Worm (Caenorhabditis elegans) whole organism, early embryonic: ENCODE data around the gene K08D8.12.

Experiments
- B0310.2 ChIP-seq: sonication (generic microtip); optimal IDR thresholded peaks from 2 replicates; lab custom pipeline; 2016; ENCODE audit warnings: mild to moderate bottlenecking, missing genetic modification characterization, missing compliant biosample characterization
- F13C5.2 ChIP-seq: sonication (generic microtip); optimal IDR thresholded peaks from 2 replicates; lab custom pipeline; 2017; ENCODE audit warnings: mild to moderate bottlenecking, missing genetic modification characterization, inconsistent platforms, missing compliant biosample characterization
- aly-1 ChIP-seq: sonication (generic microtip); optimal IDR thresholded peaks from 2 replicates; lab custom pipeline; 2016; ENCODE audit warnings: missing genetic modification characterization, missing compliant biosample characterization
- ama-1 ChIP-seq: fragments of 150-350 bp; optimal IDR thresholded peaks from 2 replicates; lab custom pipeline; 2014
- ceh-13 ChIP-seq: fragments of 200-800 bp; sonication (Bioruptor generic); optimal IDR thresholded peaks from 2 replicates; lab custom pipeline; 2018; ENCODE audit warnings: mild to moderate bottlenecking, missing genetic modification characterization, missing compliant biosample characterization
- ceh-36 ChIP-seq: sonication (generic microtip); optimal IDR thresholded peaks from 2 replicates; lab custom pipeline; 2016; ENCODE audit warnings: missing genetic modification characterization, inconsistent platforms, missing compliant biosample characterization
- ets-7 ChIP-seq: sonication (generic microtip); optimal IDR thresholded peaks from 2 replicates; lab custom pipeline; 2016; ENCODE audit warnings: missing genotype, missing genetic modification characterization, missing compliant biosample characterization
- flt-1 ChIP-seq: fragments of 200-800 bp; sonication (Bioruptor generic); IDR thresholded peaks from 2 replicates; pipeline ENCODE4 v1.3.6; 2022; ENCODE audit warnings: missing genetic modification characterization, missing compliant biosample characterization
- hmbx-1 ChIP-seq: sonication (generic microtip); optimal IDR thresholded peaks from 2 replicates; lab custom pipeline; 2016; ENCODE audit warnings: mild to moderate bottlenecking, missing genetic modification characterization, missing compliant biosample characterization
- hmg-4 ChIP-seq: fragments of 200-800 bp; sonication (Bioruptor generic); optimal IDR thresholded peaks from 2 replicates; lab custom pipeline; 2018; ENCODE audit warnings: mild to moderate bottlenecking, missing genetic modification characterization, missing compliant biosample characterization
- hnd-1 ChIP-seq: sonication (generic microtip); optimal IDR thresholded peaks from 2 replicates; lab custom pipeline; 2016; ENCODE audit warnings: missing genetic modification characterization, missing compliant biosample characterization
- pes-1 ChIP-seq: fragments of 200-800 bp; sonication (Bioruptor generic); IDR thresholded peaks from 2 replicates; pipeline ENCODE4 v1.3.6; 2022; ENCODE audit warnings: missing genetic modification reagents, missing genetic modification characterization, missing compliant biosample characterization
- scrt-1 ChIP-seq: fragments of 200-800 bp; sonication (Bioruptor generic); IDR thresholded peaks from 2 replicates; pipeline ENCODE4 v1.3.6; 2022; ENCODE audit warnings: missing genetic modification characterization, missing compliant biosample characterization
- sea-1 ChIP-seq: fragments of 200-800 bp; sonication (Bioruptor generic); conservative IDR thresholded peaks from 2 replicates; pipeline ENCODE4 v1.3.6; 2022; ENCODE audit warnings: missing genetic modification characterization, missing compliant biosample characterization
- tbx-11 ChIP-seq: fragments of 200-800 bp; sonication (Bioruptor generic); IDR thresholded peaks from 2 replicates; pipeline ENCODE4 v1.3.6; 2022; ENCODE audit warnings: missing genetic modification characterization, missing compliant biosample characterization
- tbx-37 ChIP-seq: fragments of 200-800 bp; sonication (Bioruptor generic); conservative IDR thresholded peaks from 2 replicates; pipeline ENCODE4 v1.3.6; 2022; ENCODE audit warnings: missing genetic modification reagents, missing genetic modification characterization, missing compliant biosample characterization
- tra-4 ChIP-seq: sonication (generic microtip); optimal IDR thresholded peaks from 2 replicates; lab custom pipeline; 2017; ENCODE audit warnings: missing genetic modification characterization, missing compliant biosample characterization

K08D8.12 gene

ce11 chrIV:12924332-12924731, 31.1 kb downstream of the K08D8.12 start, which contains the start of gene srlf-4:
TSS of gene srlf-4 (minus strand) at chrIV:12924432.
- TF ChIP-seq ama-1 (lab: Kevin White, UChicago) (no peak), F13C5.2 (no peak), B0310.2 (tag; lab: Kevin White, UChicago) (no peak), ceh-36 (tag; lab: Kevin White, UChicago) (no peak), tbx-37 (no peak), hmbx-1 (tag; lab: Kevin White, UChicago) (no peak), hnd-1 (tag; lab: Kevin White, UChicago) (no peak)

- TF ChIP-seq aly-1 (tag; lab: Kevin White, UChicago) (no peak), pes-1 (GFP tag; lab: Robert Waterston, UW) (no peak), ceh-36 (tag; lab: Kevin White, UChicago) (no peak), hmg-4 (GFP tag; lab: Kevin White, UChicago) (no peak), ets-7 (tag; lab: Kevin White, UChicago) (no peak), B0310.2 (tag; lab: Kevin White, UChicago) (no peak), tra-4 (tag; lab: Kevin White, UChicago) (no peak), ceh-13 (no peak), tbx-37 (no peak)
These were observed 33.4 kb downstream of the K08D8.12 start, which contains the start of gene srlf-5 for ce11 chrIV:12926639-12927038. TSS of gene srlf-5 (minus strand) at chrIV:12926739.

- TF ChIP-seq ceh-36 (tag; lab: Kevin White, UChicago) (no peak), ceh-13 (no peak)
These were observed 43.0 kb downstream of the K08D8.12 start, which contains the start of the genes cld-1 and dod-21 for ce11 chrIV:12936221-12936776. TSS of gene cld-1 (minus strand) at chrIV:12936271. TSS of gene dod-21 (plus strand) at chrIV:12936738.

ce11 chrIV:12941254-12941653, 48.0 kb downstream of the K08D8.12 start, which contains the start of gene dod-24:
TSS of gene dod-24 (minus strand) at chrIV:12941354.
- no peak for TF ChIP-seq ama-1 (lab: Kevin White, UChicago)
- TF ChIP-seq scrt-1 (GFP tag; lab: Robert Waterston, UW): no peak

ce11 chrIV:12942633-12943032, 49.4 kb downstream of the K08D8.12 start, which contains the start of gene dct-19:
TSS of gene dct-19 (plus strand) at chrIV:12942933.
- no peak for TF ChIP-seq pes-1 (GFP tag; lab: Robert Waterston, UW)
- no peak for TF ChIP-seq ceh-36 (tag; lab: Kevin White, UChicago)
- TF ChIP-seq flt-1 (GFP tag; lab: Robert Waterston, UW): no peak
- TF ChIP-seq tbx-11 (GFP tag; lab: Robert Waterston, UW): no peak
- TF ChIP-seq hnd-1 (tag; lab: Kevin White, UChicago): no peak
- TF ChIP-seq aly-1 (tag; lab: Kevin White, UChicago): no peak
- TF ChIP-seq tra-4 (tag; lab: Kevin White, UChicago): no peak
- TF ChIP-seq sea-1: no peak
- TF ChIP-seq F13C5.2: no peak
- no peak for TF ChIP-seq scrt-1 (GFP tag; lab: Robert Waterston, UW)
- TF ChIP-seq ceh-13: no peak
